Fruit fly (Drosophila melanogaster): Measurements from ENCODE around the gene CG7720.

CG7720 gene

dm6 chr3R:18788365-18789147, 6.4 kb downstream of the CG7720 start:
- TF ChIP-seq Crg-1 (GFP tag; optimal IDR thresholded peaks at IDR 0.05) (no peak), kay (GFP tag; ENCODE audit: borderline replicate concordance) (no peak), CG5204 (GFP tag; optimal IDR thresholded peaks at IDR 0.05) (no peak), toe (GFP tag; optimal IDR thresholded peaks at IDR 0.05) (no peak), CG7101 (tag; optimal IDR thresholded peaks at IDR 0.05) (no peak), pad (GFP tag; optimal IDR thresholded peaks at IDR 0.05) (no peak), ovo (GFP tag; optimal IDR thresholded peaks at IDR 0.05) (no peak), Mnt (GFP tag; optimal IDR thresholded peaks at IDR 0.05) (no peak), CG33017 (tag; optimal IDR thresholded peaks at IDR 0.05) (no peak)

- TF ChIP-seq bab1 (GFP tag; optimal IDR thresholded peaks at IDR 0.05) (no peak), CG11617 (GFP tag; optimal IDR thresholded peaks at IDR 0.05) (no peak), CG33017 (tag; optimal IDR thresholded peaks at IDR 0.05) (no peak), pad (GFP tag; optimal IDR thresholded peaks at IDR 0.05) (no peak), CG12768 (GFP tag; optimal IDR thresholded peaks at IDR 0.05) (no peak), CG7045 (GFP tag; optimal IDR thresholded peaks at IDR 0.05) (no peak)
These were observed 7.7 kb downstream of the CG7720 start for dm6 chr3R:18787237-18787636.

DNA sequence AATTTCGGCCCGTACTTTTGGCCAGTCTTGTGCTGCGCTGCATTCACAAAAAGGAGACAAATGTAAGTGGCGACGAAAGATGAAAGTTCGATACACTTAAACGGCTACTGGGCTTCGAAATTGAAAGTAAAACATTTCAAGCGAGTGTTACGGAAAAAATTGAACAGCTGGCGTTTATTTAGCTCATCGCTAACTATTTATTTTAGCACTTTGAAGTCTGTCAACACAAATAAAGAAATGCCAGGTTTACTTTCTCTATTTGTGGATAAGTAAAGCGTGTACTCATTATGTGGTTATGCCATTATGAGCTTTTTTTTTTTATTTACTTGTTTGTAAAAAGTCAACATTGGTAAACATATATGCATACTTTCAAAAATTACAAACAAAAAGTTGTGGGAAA, 9.2 kb downstream of the CG7720 start:
- TF ChIP-seq CG7101 (tag; optimal IDR thresholded peaks at IDR 0.05) (peak; percentile 67), CG14711 (tag; optimal IDR thresholded peaks at IDR 0.05) (peak; percentile 30), tj (GFP tag; optimal IDR thresholded peaks at IDR 0.05) (no peak), CG5204 (GFP tag; optimal IDR thresholded peaks at IDR 0.05) (no peak), Clk (GFP tag; optimal IDR thresholded peaks at IDR 0.05) (no peak), CG12768 (GFP tag; optimal IDR thresholded peaks at IDR 0.05) (peak; percentile 16), CG11617 (GFP tag; optimal IDR thresholded peaks at IDR 0.05) (no peak), ovo (GFP tag; optimal IDR thresholded peaks at IDR 0.05) (peak; percentile 35), toe (GFP tag; optimal IDR thresholded peaks at IDR 0.05) (no peak), bab1 (GFP tag; optimal IDR thresholded peaks at IDR 0.05) (no peak), Hr96 (GFP tag; optimal IDR thresholded peaks at IDR 0.05) (no peak), Crg-1 (GFP tag; optimal IDR thresholded peaks at IDR 0.05) (peak; percentile 43), Mnt (GFP tag; optimal IDR thresholded peaks at IDR 0.05) (no peak), pad (GFP tag; optimal IDR thresholded peaks at IDR 0.05) (peak; percentile 7), cic (GFP tag; optimal IDR thresholded peaks at IDR 0.05) (no peak), CG7045 (GFP tag; optimal IDR thresholded peaks at IDR 0.05) (peak; percentile 0), CG1620 (GFP tag; optimal IDR thresholded peaks at IDR 0.05) (peak; percentile 22)

DNA sequence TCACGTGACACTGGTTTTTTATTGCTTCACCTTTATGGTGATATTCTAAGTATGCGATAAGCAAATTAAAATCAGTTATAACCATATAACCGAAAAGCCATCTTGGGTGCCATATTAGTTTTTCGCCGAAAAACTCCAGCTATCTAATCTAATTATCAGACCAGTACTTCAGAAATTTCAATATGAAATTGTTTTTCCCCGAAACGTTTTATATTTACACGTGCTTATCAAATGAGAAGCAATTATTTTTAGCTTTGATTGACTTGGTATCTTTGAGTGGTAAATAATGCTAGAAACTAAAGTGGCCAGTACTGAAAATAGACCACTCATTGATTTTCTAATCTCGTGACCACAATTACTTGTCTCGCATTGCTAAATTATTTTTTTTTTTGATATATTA, 11.8 kb downstream of the CG7720 start:
- TF ChIP-seq CG33017 (tag; optimal IDR thresholded peaks at IDR 0.05) (no peak), CG5204 (GFP tag; optimal IDR thresholded peaks at IDR 0.05) (no peak), CG14711 (tag; optimal IDR thresholded peaks at IDR 0.05) (no peak), cnc (optimal IDR thresholded peaks at IDR 0.05) (no peak), Mnt (GFP tag; optimal IDR thresholded peaks at IDR 0.05) (no peak), Crg-1 (GFP tag; optimal IDR thresholded peaks at IDR 0.05) (no peak), CG7045 (GFP tag; optimal IDR thresholded peaks at IDR 0.05) (no peak), CG12768 (GFP tag; optimal IDR thresholded peaks at IDR 0.05) (no peak), Clk (GFP tag; optimal IDR thresholded peaks at IDR 0.05) (no peak), pad (GFP tag; optimal IDR thresholded peaks at IDR 0.05) (no peak), tj (GFP tag; optimal IDR thresholded peaks at IDR 0.05) (no peak), ovo (GFP tag; optimal IDR thresholded peaks at IDR 0.05) (no peak), CG7101 (tag; optimal IDR thresholded peaks at IDR 0.05) (no peak), bab1 (GFP tag; optimal IDR thresholded peaks at IDR 0.05) (no peak), kay (GFP tag; ENCODE audit: borderline replicate concordance) (no peak), CG11617 (GFP tag; optimal IDR thresholded peaks at IDR 0.05) (no peak), CG1620 (GFP tag; optimal IDR thresholded peaks at IDR 0.05) (no peak), Hr96 (GFP tag; optimal IDR thresholded peaks at IDR 0.05) (no peak), toe (GFP tag; optimal IDR thresholded peaks at IDR 0.05) (no peak)

DNA sequence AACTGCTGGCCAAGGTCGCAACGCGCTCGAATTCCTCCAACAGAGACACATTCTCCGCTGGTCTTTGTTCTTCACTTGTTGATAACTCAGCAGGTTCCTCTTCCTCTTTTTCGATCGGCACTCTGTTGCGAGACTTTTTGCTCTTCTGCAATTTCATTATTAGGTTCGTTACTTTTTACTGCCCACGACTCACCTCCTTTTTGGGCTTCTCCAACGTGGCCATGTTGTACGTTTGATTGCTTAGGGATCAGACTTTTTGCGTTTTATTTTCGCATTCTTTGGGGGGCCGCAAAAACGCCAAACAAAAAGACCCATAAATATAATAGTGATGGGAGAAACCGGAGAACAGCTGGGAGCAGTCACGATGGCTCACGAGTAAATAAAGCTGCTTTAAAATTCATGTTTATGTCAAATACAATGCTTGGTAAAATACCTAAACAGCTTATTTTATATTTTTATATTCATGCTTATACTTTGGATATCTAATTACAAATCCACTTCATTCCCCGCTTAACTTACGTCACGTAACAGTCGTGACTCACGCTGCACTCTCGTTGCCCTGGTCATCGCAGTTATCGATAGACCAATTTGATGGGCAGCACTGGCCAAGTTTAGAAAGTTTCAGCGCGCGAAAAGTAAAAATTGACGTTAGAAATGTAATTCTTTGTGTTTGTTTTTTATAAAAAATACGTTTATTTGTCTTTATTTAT, 36.3 kb downstream of the CG7720 start, which contains the start of gene Epg5:
Epg5 (minus strand) TSS at position 326 of the 710 bp plus-strand sequence.
- TF ChIP-seq Clk (GFP tag; optimal IDR thresholded peaks at IDR 0.05): peak; percentile 16
- TF ChIP-seq bab1 (GFP tag; optimal IDR thresholded peaks at IDR 0.05): peak; percentile 78
- peak; percentile 47 for TF ChIP-seq CG12768 (GFP tag; optimal IDR thresholded peaks at IDR 0.05)
- peak; percentile 17 for TF ChIP-seq cic (GFP tag; optimal IDR thresholded peaks at IDR 0.05)
- peak; percentile 71 for TF ChIP-seq CG7045 (GFP tag; optimal IDR thresholded peaks at IDR 0.05)
- TF ChIP-seq toe (GFP tag; optimal IDR thresholded peaks at IDR 0.05): peak; percentile 87
- peak; percentile 65 for TF ChIP-seq CG7101 (tag; optimal IDR thresholded peaks at IDR 0.05)
- peak; percentile 45 for TF ChIP-seq pad (GFP tag; optimal IDR thresholded peaks at IDR 0.05)
- peak; percentile 75 for TF ChIP-seq Hr96 (GFP tag; optimal IDR thresholded peaks at IDR 0.05)
- TF ChIP-seq CG14711 (tag; optimal IDR thresholded peaks at IDR 0.05): peak; percentile 64
- TF ChIP-seq CG1620 (GFP tag; optimal IDR thresholded peaks at IDR 0.05): peak; percentile 80
- peak; percentile 76 for TF ChIP-seq Crg-1 (GFP tag; optimal IDR thresholded peaks at IDR 0.05)
- TF ChIP-seq CG5204 (GFP tag; optimal IDR thresholded peaks at IDR 0.05): peak; percentile 78
- peak; percentile 66 for TF ChIP-seq Mnt (GFP tag; optimal IDR thresholded peaks at IDR 0.05)
- peak; percentile 59 for TF ChIP-seq tj (GFP tag; optimal IDR thresholded peaks at IDR 0.05)
- no peak for TF ChIP-seq kay (GFP tag; ENCODE audit: borderline replicate concordance)
- peak; percentile 26 for TF ChIP-seq ovo (GFP tag; optimal IDR thresholded peaks at IDR 0.05)
- TF ChIP-seq CG33017 (tag; optimal IDR thresholded peaks at IDR 0.05): peak; percentile 61
- peak; percentile 70 for TF ChIP-seq CG11617 (GFP tag; optimal IDR thresholded peaks at IDR 0.05)
- no peak for TF ChIP-seq cnc (optimal IDR thresholded peaks at IDR 0.05)
